Worm (Caenorhabditis elegans): ENCODE measurements around the gene F58F12.3.

F58F12.3 gene

ce11 chrII:6345195-6346158, 45.6 kb downstream of the F58F12.3 start, which contains the start of gene C32D5.8:
C32D5.8 (minus strand) TSS chrII:6345964.
- TF ChIP-seq B0261.1 (tag; optimal IDR thresholded peaks at IDR 0.05): no peak

- no peak for TF ChIP-seq F37B4.10 (GFP tag; IDR thresholded peaks at IDR 0.05)
- no peak for TF ChIP-seq rpc-1 (optimal IDR thresholded peaks at IDR 0.05)
- no peak for TF ChIP-seq rpc-1 (tag; optimal IDR thresholded peaks at IDR 0.05)
- no peak for TF ChIP-seq nhr-120 (GFP tag; IDR thresholded peaks at IDR 0.05)
- TF ChIP-seq lsl-1 (GFP tag; optimal IDR thresholded peaks at IDR 0.05): no peak
- TF ChIP-seq tbx-9 (tag; optimal IDR thresholded peaks at IDR 0.05; ENCODE audit: borderline replicate concordance): no peak
- no peak for TF ChIP-seq nfya-1 (tag; optimal IDR thresholded peaks at IDR 0.05; ENCODE audit: borderline replicate concordance, insufficient read depth)
- TF ChIP-seq nhr-179 (tag; optimal IDR thresholded peaks at IDR 0.05): no peak
- TF ChIP-seq madf-8 (GFP tag; conservative IDR thresholded peaks at IDR 0.05): no peak
Observed at ce11 chrII:6344513-6344912, 46.6 kb downstream of the F58F12.3 start.

ce11 chrII:6343893-6344292, 47.2 kb downstream of the F58F12.3 start, which contains the start of gene txt-18:
txt-18 (plus strand) TSS chrII:6344072.
- TF ChIP-seq cebp-1 (GFP tag; IDR thresholded peaks at IDR 0.05): no peak
- peak; percentile 5 for TF ChIP-seq cebp-1 (tag; optimal IDR thresholded peaks at IDR 0.05)
- no peak for TF ChIP-seq F57A8.1 (GFP tag; optimal IDR thresholded peaks at IDR 0.05)
- peak; percentile 15; the same call in 1 of the 2 replicates for TF ChIP-seq hmg-1.2 (GFP tag; IDR thresholded peaks at IDR 0.05)
- TF ChIP-seq C06A6.2 (GFP tag; conservative IDR thresholded peaks at IDR 0.05): no peak
- no peak for TF ChIP-seq nhr-90 (tag; optimal IDR thresholded peaks at IDR 0.05)
- TF ChIP-seq ceh-27 (GFP tag; optimal IDR thresholded peaks at IDR 0.05): no peak
- no peak for TF ChIP-seq attf-6 (GFP tag; IDR thresholded peaks at IDR 0.05)
- no peak for TF ChIP-seq K11D2.4 (GFP tag; IDR thresholded peaks at IDR 0.05)
- TF ChIP-seq dox-1 (GFP tag; IDR thresholded peaks at IDR 0.05): 0 out of 2 replicates have a peak, but pooled peaks have one; percentile 6
- TF ChIP-seq snpc-4 (GFP tag; optimal IDR thresholded peaks at IDR 0.05): no peak
- TF ChIP-seq snpc-4 (tag; optimal IDR thresholded peaks at IDR 0.05): no peak
- TF ChIP-seq Y79H2A.3 (GFP tag; conservative IDR thresholded peaks at IDR 0.05): no peak

- TF ChIP-seq ceh-79 (tag; optimal IDR thresholded peaks at IDR 0.05) (no peak), Y95B8A.8 (GFP tag; IDR thresholded peaks at IDR 0.05) (no peak)
Observed at ce11 chrII:6342455-6342854, 48.6 kb downstream of the F58F12.3 start.

- no peak for TF ChIP-seq snpc-3.4 (tag; optimal IDR thresholded peaks at IDR 0.05)
- TF ChIP-seq ztf-26 (tag; optimal IDR thresholded peaks at IDR 0.05): no peak
- no peak for TF ChIP-seq F57C9.4 (tag; optimal IDR thresholded peaks at IDR 0.05)
- TF ChIP-seq T07F8.4 (tag; optimal IDR thresholded peaks at IDR 0.05): no peak
- no peak for TF ChIP-seq somi-1 (GFP tag; optimal IDR thresholded peaks at IDR 0.05)
- no peak for TF ChIP-seq xnd-1 (tag; optimal IDR thresholded peaks at IDR 0.05)
- TF ChIP-seq rcor-1 (GFP tag; IDR thresholded peaks at IDR 0.05): no peak
- no peak for TF ChIP-seq lin-54 (GFP tag; optimal IDR thresholded peaks at IDR 0.05)
- TF ChIP-seq snpc-1.3 (tag; optimal IDR thresholded peaks at IDR 0.05; ENCODE audit: insufficient read depth): no peak
- no peak for TF ChIP-seq ztf-6 (GFP tag; IDR thresholded peaks at IDR 0.05)
- no peak for TF ChIP-seq mxl-1 (tag; optimal IDR thresholded peaks at IDR 0.05)
Observed at ce11 chrII:6341076-6341475, 50.0 kb downstream of the F58F12.3 start.
